Fruit fly (Drosophila melanogaster) whole organism, embryonic: ENCODE results near the gene AP-2alpha.

Experiments used
- Antp ChIP-seq: fragments of 200-800 bp; sonication (Bioruptor generic); optimal IDR thresholded peaks from 3 replicates; lab custom pipeline; 2016; ENCODE audit warnings: missing biosample characterization, missing genetic modification characterization
- Atf3 ChIP-seq: fragments of 200-800 bp; sonication (Bioruptor generic); optimal IDR thresholded peaks from 3 replicates; lab custom pipeline; 2016; ENCODE audit warnings: missing biosample characterization, missing genetic modification characterization
- BEAF-32 ChIP-seq: fragments of 200-800 bp; sonication (Bioruptor generic); optimal IDR thresholded peaks from 3 replicates; lab custom pipeline; 2017; ENCODE audit warnings: missing biosample characterization, missing genetic modification characterization, mild to moderate bottlenecking, moderate library complexity, missing genetic modification reagents
- Bgb ChIP-seq: fragments of 200-800 bp; sonication (Bioruptor generic); IDR thresholded peaks from 2 replicates; pipeline ENCODE4 v1.3.6; 2022; ENCODE audit warnings: missing biosample characterization, missing genetic modification characterization; ENCODE audit not compliant: partially characterized antibody
- CG10147 ChIP-seq: fragments of 200-800 bp; sonication (Bioruptor generic); optimal IDR thresholded peaks from 2 replicates; lab custom pipeline; 2019; ENCODE audit warnings: missing biosample characterization, mild to moderate bottlenecking, missing genetic modification characterization, moderate library complexity
- CG10274 ChIP-seq: fragments of 200-800 bp; sonication (Bioruptor generic); optimal IDR thresholded peaks from 3 replicates; lab custom pipeline; 2017; ENCODE audit warnings: missing biosample characterization, mild to moderate bottlenecking, missing genetic modification characterization
- CG10321 ChIP-seq: fragments of 200-800 bp; sonication (Bioruptor generic); IDR thresholded peaks from 2 replicates; pipeline ENCODE4 v1.3.6; 2022; ENCODE audit warnings: missing biosample characterization, missing genetic modification characterization
- CG10431 ChIP-seq: fragments of 200-800 bp; sonication (Bioruptor generic); optimal IDR thresholded peaks from 3 replicates; lab custom pipeline; 2018; ENCODE audit warnings: missing biosample characterization, mild to moderate bottlenecking, missing genetic modification characterization
- CG10979 ChIP-seq: fragments of 200-800 bp; sonication (Bioruptor generic); optimal IDR thresholded peaks from 2 replicates; lab custom pipeline; 2018; ENCODE audit warnings: missing biosample characterization, mild to moderate bottlenecking, missing genetic modification characterization, moderate library complexity
- CG11696 ChIP-seq: fragments of 200-800 bp; sonication (Bioruptor generic); IDR thresholded peaks from 2 replicates; pipeline ENCODE4 v1.3.6; 2022; ENCODE audit warnings: missing biosample characterization, missing genetic modification characterization
- CG12391 ChIP-seq: fragments of 200-800 bp; sonication (Bioruptor generic); optimal IDR thresholded peaks from 3 replicates; lab custom pipeline; 2018; ENCODE audit warnings: missing biosample characterization, mild to moderate bottlenecking, missing genetic modification characterization, moderate library complexity
- CG14710 ChIP-seq: fragments of 200-800 bp; sonication (Bioruptor generic); optimal IDR thresholded peaks from 3 replicates; lab custom pipeline; 2019; ENCODE audit warnings: missing biosample characterization, mild to moderate bottlenecking, missing genetic modification characterization, moderate library complexity
- CG17802 ChIP-seq: fragments of 200-800 bp; sonication (Bioruptor generic); optimal IDR thresholded peaks from 2 replicates; lab custom pipeline; 2018; ENCODE audit warnings: missing biosample characterization, mild to moderate bottlenecking, missing genetic modification characterization, moderate library complexity
- CG1792 ChIP-seq: fragments of 200-800 bp; sonication (Bioruptor generic); optimal IDR thresholded peaks from 2 replicates; lab custom pipeline; 2016; ENCODE audit warnings: missing biosample characterization, missing genetic modification characterization
- CG18011 ChIP-seq: fragments of 200-800 bp; sonication (Bioruptor generic); optimal IDR thresholded peaks from 2 replicates; lab custom pipeline; 2017; ENCODE audit warnings: missing biosample characterization, missing genetic modification characterization, mild to moderate bottlenecking, moderate library complexity, missing genotype
- CG18476 ChIP-seq: fragments of 200-800 bp; sonication (Bioruptor generic); optimal IDR thresholded peaks from 2 replicates; lab custom pipeline; 2016; ENCODE audit warnings: missing biosample characterization, mild to moderate bottlenecking, missing genetic modification characterization
- CG18619 ChIP-seq: fragments of 200-800 bp; sonication (Bioruptor generic); optimal IDR thresholded peaks from 3 replicates; lab custom pipeline; 2017; ENCODE audit warnings: missing biosample characterization, mild to moderate bottlenecking, missing genetic modification characterization
- CG33557 ChIP-seq: fragments of 200-800 bp; sonication (Bioruptor generic); optimal IDR thresholded peaks from 2 replicates; lab custom pipeline; 2019; ENCODE audit warnings: missing biosample characterization, mild to moderate bottlenecking, missing genetic modification characterization, moderate library complexity
- CG5245 ChIP-seq: fragments of 200-800 bp; sonication (Bioruptor generic); optimal IDR thresholded peaks from 3 replicates; lab custom pipeline; 2016; ENCODE audit warnings: missing biosample characterization, missing genetic modification characterization
- CG6683 ChIP-seq: fragments of 200-800 bp; sonication (Bioruptor generic); optimal IDR thresholded peaks from 2 replicates; lab custom pipeline; 2017; ENCODE audit warnings: missing biosample characterization, mild to moderate bottlenecking, missing genetic modification characterization, missing genetic modification reagents
- CG7839 ChIP-seq: fragments of 200-800 bp; sonication (Bioruptor generic); optimal IDR thresholded peaks from 3 replicates; lab custom pipeline; 2018; ENCODE audit warnings: missing biosample characterization, mild to moderate bottlenecking, missing genetic modification characterization, moderate library complexity
- CG7963 ChIP-seq: fragments of 200-800 bp; sonication (Bioruptor generic); IDR thresholded peaks from 3 replicates; pipeline ENCODE4 v1.3.6; 2022; ENCODE audit warnings: missing biosample characterization, missing genetic modification characterization; ENCODE audit not compliant: partially characterized antibody
- CG8924 ChIP-seq: fragments of 200-800 bp; optimal IDR thresholded peaks from 3 replicates; lab custom pipeline; 2019; ENCODE audit warnings: missing biosample characterization, mild to moderate bottlenecking, missing genetic modification characterization, moderate library complexity
- CG9437 ChIP-seq: fragments of 200-800 bp; sonication (Bioruptor generic); optimal IDR thresholded peaks from 2 replicates; lab custom pipeline; 2018; ENCODE audit warnings: missing biosample characterization, mild to moderate bottlenecking, missing genetic modification characterization
- Camta ChIP-seq: fragments of 200-800 bp; sonication (Bioruptor generic); optimal IDR thresholded peaks from 2 replicates; lab custom pipeline; 2016; ENCODE audit warnings: missing biosample characterization, missing genetic modification characterization
- Dip2 ChIP-seq: fragments of 200-800 bp; sonication (Bioruptor generic); IDR thresholded peaks from 2 replicates; pipeline ENCODE4 v1.3.6; 2022; ENCODE audit warnings: missing biosample characterization, missing genetic modification characterization
- Doc2 ChIP-seq: fragments of 200-800 bp; sonication (Bioruptor generic); IDR thresholded peaks from 2 replicates; pipeline ENCODE4 v1.3.6; 2022; ENCODE audit warnings: missing biosample characterization, missing genetic modification characterization
- HmgD ChIP-seq: fragments of 200-800 bp; sonication (Bioruptor generic); optimal IDR thresholded peaks from 3 replicates; lab custom pipeline; 2016; ENCODE audit warnings: missing biosample characterization, missing genetic modification characterization
- amos ChIP-seq: fragments of 200-800 bp; sonication (Bioruptor generic); IDR thresholded peaks from 2 replicates; pipeline ENCODE4 v1.3.6; 2022; ENCODE audit warnings: missing biosample characterization, missing genetic modification characterization; ENCODE audit not compliant: partially characterized antibody
- ap ChIP-seq: fragments of 200-800 bp; sonication (Bioruptor generic); IDR thresholded peaks from 2 replicates; pipeline ENCODE4 v1.3.6; 2022; ENCODE audit warnings: missing biosample characterization, missing genetic modification characterization
- ase ChIP-seq: fragments of 200-800 bp; sonication (Bioruptor generic); IDR thresholded peaks from 3 replicates; pipeline ENCODE4 v1.3.6; 2022; ENCODE audit warnings: missing biosample characterization, missing genetic modification characterization
- bcd ChIP-seq: fragments of 200-800 bp; sonication (Bioruptor generic); optimal IDR thresholded peaks from 2 replicates; lab custom pipeline; 2017; ENCODE audit warnings: missing biosample characterization, mild to moderate bottlenecking, missing genetic modification characterization
- da ChIP-seq: fragments of 200-800 bp; sonication (Bioruptor generic); optimal IDR thresholded peaks from 2 replicates; lab custom pipeline; 2016; ENCODE audit warnings: missing biosample characterization, missing genetic modification characterization
- dan ChIP-seq: fragments of 200-800 bp; sonication (Bioruptor generic); IDR thresholded peaks from 2 replicates; pipeline ENCODE4 v1.3.6; 2022; ENCODE audit warnings: missing biosample characterization, missing genetic modification characterization
- danr ChIP-seq: fragments of 200-800 bp; sonication (Bioruptor generic); IDR thresholded peaks from 2 replicates; pipeline ENCODE4 v1.3.6; 2022; ENCODE audit warnings: missing biosample characterization, missing genetic modification characterization
- dmrt11E ChIP-seq: fragments of 200-800 bp; sonication (Bioruptor generic); optimal IDR thresholded peaks from 3 replicates; lab custom pipeline; 2018; ENCODE audit warnings: missing biosample characterization, mild to moderate bottlenecking, missing genetic modification characterization, moderate library complexity
- en ChIP-seq: fragments of 200-800 bp; sonication (Bioruptor generic); optimal IDR thresholded peaks from 2 replicates; lab custom pipeline; 2016; ENCODE audit warnings: missing biosample characterization, missing genetic modification characterization
- ewg ChIP-seq: fragments of 200-800 bp; sonication (Bioruptor generic); optimal IDR thresholded peaks from 3 replicates; lab custom pipeline; 2017; ENCODE audit warnings: mild to moderate bottlenecking, missing biosample characterization, missing genetic modification reagents, missing genetic modification characterization
- gce ChIP-seq: fragments of 200-800 bp; sonication (Bioruptor generic); IDR thresholded peaks from 3 replicates; pipeline ENCODE4 v1.3.6; 2022; ENCODE audit warnings: missing biosample characterization, missing genetic modification characterization
- gcm2 ChIP-seq: fragments of 200-800 bp; sonication (Bioruptor generic); optimal IDR thresholded peaks from 2 replicates; lab custom pipeline; 2016; ENCODE audit warnings: missing biosample characterization, missing genetic modification characterization
- hb ChIP-seq: fragments of 200-800 bp; sonication (Bioruptor generic); IDR thresholded peaks from 3 replicates; pipeline ENCODE4 v1.3.6; 2022; ENCODE audit warnings: missing biosample characterization, missing genetic modification characterization; ENCODE audit not compliant: partially characterized antibody
- ind ChIP-seq: fragments of 200-800 bp; sonication (Bioruptor generic); optimal IDR thresholded peaks from 3 replicates; lab custom pipeline; 2016; ENCODE audit warnings: missing biosample characterization, missing genetic modification characterization
- jumu ChIP-seq: fragments of 200-800 bp; sonication (Bioruptor generic); optimal IDR thresholded peaks from 3 replicates; lab custom pipeline; 2016; ENCODE audit warnings: missing biosample characterization, missing genetic modification characterization
- kay ChIP-seq: fragments of 200-800 bp; sonication (Bioruptor generic); optimal IDR thresholded peaks from 2 replicates; lab custom pipeline; 2016; ENCODE audit warnings: missing biosample characterization, missing genetic modification characterization
- lab ChIP-seq: fragments of 200-800 bp; sonication (Bioruptor generic); optimal IDR thresholded peaks from 3 replicates; lab custom pipeline; 2017; ENCODE audit warnings: missing biosample characterization, missing genetic modification characterization, mild to moderate bottlenecking, moderate library complexity, missing genetic modification reagents
- row ChIP-seq: fragments of 200-800 bp; sonication (Bioruptor generic); IDR thresholded peaks from 3 replicates; pipeline ENCODE4 v1.3.6; 2022; ENCODE audit warnings: missing biosample characterization, missing genetic modification characterization
- sima ChIP-seq: fragments of 200-800 bp; sonication (Bioruptor generic); optimal IDR thresholded peaks from 2 replicates; lab custom pipeline; 2016; ENCODE audit warnings: missing biosample characterization, missing genetic modification characterization
- so ChIP-seq: fragments of 200-800 bp; sonication (Bioruptor generic); IDR thresholded peaks from 3 replicates; pipeline ENCODE4 v1.3.6; 2022; ENCODE audit warnings: missing biosample characterization, missing genetic modification characterization
- wor ChIP-seq: fragments of 200-800 bp; sonication (Bioruptor generic); IDR thresholded peaks from 2 replicates; pipeline ENCODE4 v1.3.6; 2022; ENCODE audit warnings: missing biosample characterization, missing genetic modification characterization
- zf30C ChIP-seq: fragments of 200-800 bp; sonication (Bioruptor generic); optimal IDR thresholded peaks from 3 replicates; lab custom pipeline; 2018; ENCODE audit warnings: missing biosample characterization, mild to moderate bottlenecking, missing genetic modification characterization

Gene AP-2alpha

dm6 chr2L:421119-421821 is 6.7 kb upstream of the AP-2alpha start, which contains the start of the genes CG11885 and CG13692 (continued):
- TF ChIP-seq CG7839 (tag; lab: Kevin White, UChicago), result peak; percentile 47
- TF ChIP-seq gcm2 (GFP tag; lab: Kevin White, UChicago), result no peak
- no peak for TF ChIP-seq CG10321
- no peak for TF ChIP-seq en (GFP tag; lab: Kevin White, UChicago)
- peak; percentile 17 for TF ChIP-seq Camta (GFP tag; lab: Kevin White, UChicago)
- TF ChIP-seq zf30C (GFP tag; lab: Kevin White, UChicago), result peak; percentile 18
- no peak for TF ChIP-seq CG10274
- TF ChIP-seq CG5245 (GFP tag; lab: Kevin White, UChicago), result no peak
- no peak; the same call in 2 of the 3 replicates for TF ChIP-seq so (GFP tag; lab: Robert Waterston, UW)
- no peak for TF ChIP-seq CG18476
- peak; percentile 61 for TF ChIP-seq CG9437
- peak; percentile 47 for TF ChIP-seq ewg (GFP tag; lab: Kevin White, UChicago)
- TF ChIP-seq Dip2 (GFP tag; lab: Robert Waterston, UW), result no peak
- TF ChIP-seq Atf3 (GFP tag; lab: Kevin White, UChicago), result no peak
- TF ChIP-seq Doc2 (GFP tag; lab: Robert Waterston, UW), result no peak
- peak; percentile 35 for TF ChIP-seq kay
- peak; percentile 95 for TF ChIP-seq hb (GFP tag; lab: Robert Waterston, UW)
- TF ChIP-seq ase, result no peak
- TF ChIP-seq CG11696 (GFP tag; lab: Robert Waterston, UW), result no peak
- peak; percentile 24 for TF ChIP-seq CG17802 (tag; lab: Kevin White, UChicago)
- no peak for TF ChIP-seq dan (GFP tag; lab: Robert Waterston, UW)
- TF ChIP-seq wor, result no peak
- TF ChIP-seq CG7963, result peak; percentile 96
- TF ChIP-seq CG6683 (GFP tag; lab: Kevin White, UChicago), result peak; percentile 11
- peak; percentile 71 for TF ChIP-seq CG8924 (tag; lab: Kevin White, UChicago)
- TF ChIP-seq gce (GFP tag; lab: Robert Waterston, UW), result no peak
- peak; percentile 30 for TF ChIP-seq CG10147 (GFP tag; lab: Kevin White, UChicago)
- TF ChIP-seq Bgb (GFP tag; lab: Robert Waterston, UW), result peak; percentile 99
- no peak for TF ChIP-seq CG18619
- TF ChIP-seq da (GFP tag; lab: Kevin White, UChicago), result no peak
- TF ChIP-seq CG10431, result no peak
- TF ChIP-seq CG12391, result peak; percentile 58
- TF ChIP-seq CG10979 (tag; lab: Kevin White, UChicago), result peak; percentile 13
- no peak for TF ChIP-seq CG1792 (GFP tag; lab: Kevin White, UChicago)
- TF ChIP-seq jumu (GFP tag; lab: Kevin White, UChicago), result no peak
- peak; percentile 26 for TF ChIP-seq Antp
- TF ChIP-seq lab (GFP tag; lab: Kevin White, UChicago), result peak; percentile 60
- TF ChIP-seq dmrt11E (tag; lab: Kevin White, UChicago), result no peak
- peak; percentile 98 for TF ChIP-seq BEAF-32 (GFP tag; lab: Kevin White, UChicago)
- TF ChIP-seq sima, result no peak
- no peak for TF ChIP-seq CG33557 (GFP tag; lab: Kevin White, UChicago)
- TF ChIP-seq CG14710, result peak; percentile 81
- TF ChIP-seq amos, result peak; percentile 99
- TF ChIP-seq HmgD (GFP tag; lab: Kevin White, UChicago), result peak; percentile 86
- peak; percentile 62 for TF ChIP-seq row (GFP tag; lab: Robert Waterston, UW)
- TF ChIP-seq ind, result no peak
- TF ChIP-seq bcd (GFP tag; lab: Kevin White, UChicago), result peak; percentile 24
- TF ChIP-seq CG18011, result peak; percentile 20
- TF ChIP-seq danr (GFP tag; lab: Robert Waterston, UW), result no peak
- TF ChIP-seq ap (GFP tag; lab: Robert Waterston, UW), result no peak
